Worm (Caenorhabditis elegans): ENCODE measurements around the gene dkc-1.

DNA sequence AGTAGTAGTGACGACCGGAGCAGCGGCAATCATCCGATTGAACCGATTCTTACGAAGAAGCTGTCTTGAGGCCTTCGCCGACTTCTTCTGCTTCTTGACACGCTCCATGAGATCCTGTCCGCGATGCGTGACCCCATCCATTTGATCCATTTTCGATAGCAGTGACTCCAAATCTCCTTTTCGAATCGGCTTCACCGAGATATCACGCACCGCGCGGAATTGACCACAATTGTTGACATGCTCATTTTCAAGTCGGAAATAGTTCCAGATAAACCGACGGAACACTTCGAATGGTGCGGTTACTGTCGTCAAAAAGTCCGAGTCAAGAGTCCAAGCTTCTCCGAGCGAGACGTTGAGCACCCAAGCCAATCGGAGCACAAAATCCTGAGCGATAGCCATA, 44.4 kb upstream of the dkc-1 start:
- TF ChIP-seq ama-1 (optimal IDR thresholded peaks at IDR 0.05), result no peak
- TF ChIP-seq ama-1 (GFP tag; optimal IDR thresholded peaks at IDR 0.05), result no peak
- no peak for TF ChIP-seq nfya-2 (GFP tag; IDR thresholded peaks at IDR 0.05)
- no peak for TF ChIP-seq sea-2 (GFP tag; IDR thresholded peaks at IDR 0.05)
- no peak for TF ChIP-seq die-1 (tag; optimal IDR thresholded peaks at IDR 0.05)
- no peak for TF ChIP-seq B0336.3 (GFP tag; IDR thresholded peaks at IDR 0.05)
- no peak for TF ChIP-seq dpl-1 (GFP tag; optimal IDR thresholded peaks at IDR 0.05)
- no peak for TF ChIP-seq snpc-4 (GFP tag; optimal IDR thresholded peaks at IDR 0.05)
- TF ChIP-seq snpc-4 (tag; optimal IDR thresholded peaks at IDR 0.05), result no peak
- TF ChIP-seq nfya-1 (tag; optimal IDR thresholded peaks at IDR 0.05; ENCODE audit: borderline replicate concordance, insufficient read depth), result no peak
- no peak for TF ChIP-seq lin-35 (GFP tag; optimal IDR thresholded peaks at IDR 0.05)
